Worm (Caenorhabditis elegans) whole organism, L3 larva: ENCODE data around the gene spk-1.

Experiments
- ama-1 ChIP-seq: fragments of 150-350 bp; optimal IDR thresholded peaks from 2 replicates; lab custom pipeline; 2018
- elt-2 ChIP-seq: sonication (generic microtip); optimal IDR thresholded peaks from 2 replicates; lab custom pipeline; 2016; ENCODE audit warnings: missing genetic modification reagents, mild to moderate bottlenecking, missing genetic modification characterization, missing compliant biosample characterization
- elt-3 ChIP-seq, 3 experiments: fragments of 150-350 bp in 1 of 3; sonication (generic microtip) in 2 of 3; optimal IDR thresholded peaks; 2 replicates in 2 of 3; 4 replicates in 1 of 3; lab custom pipeline; 2014 to 2017; ENCODE audit warnings: missing biosample characterization in 3 of 3, missing genetic modification characterization in 3 of 3
- lin-15B ChIP-seq: fragments of 150-350 bp; optimal IDR thresholded peaks from 2 replicates; lab custom pipeline; 2014; ENCODE audit warnings: missing biosample characterization, missing genetic modification characterization
- nfya-1 ChIP-seq: sonication (generic microtip); optimal IDR thresholded peaks from 2 replicates; lab custom pipeline; 2017; ENCODE audit warnings: missing genetic modification characterization, mild to moderate bottlenecking, missing compliant biosample characterization, antibody characterized with exemption, moderate library complexity; ENCODE audit not compliant: insufficient read depth
- nhr-12 ChIP-seq: fragments of 150-350 bp; optimal IDR thresholded peaks from 2 replicates; lab custom pipeline; 2014; ENCODE audit warnings: missing biosample characterization, missing genetic modification characterization
- nhr-237 ChIP-seq: fragments of 150-350 bp; optimal IDR thresholded peaks from 2 replicates; lab custom pipeline; 2014; ENCODE audit warnings: missing biosample characterization, missing genetic modification characterization
- pqm-1 ChIP-seq: fragments of 150-350 bp; optimal IDR thresholded peaks from 2 replicates; lab custom pipeline; 2017; ENCODE audit warnings: missing biosample characterization, missing genetic modification characterization, inconsistent platforms
- snpc-4 ChIP-seq: fragments of 150-350 bp; optimal IDR thresholded peaks from 2 replicates; lab custom pipeline; 2014; ENCODE audit warnings: missing biosample characterization, missing genetic modification characterization
- unc-62 ChIP-seq: fragments of 150-350 bp; sonication (generic microtip); optimal IDR thresholded peaks from 4 replicates; lab custom pipeline; 2014; ENCODE audit warnings: missing biosample characterization, missing genetic modification reagents, missing genetic modification characterization

- no peak for TF ChIP-seq ama-1 (lab: Kevin White, UChicago)
- no peak for TF ChIP-seq snpc-4 (tag; lab: Kevin White, UChicago)
- no peak for TF ChIP-seq elt-3 (tag; optimal IDR thresholded peaks at IDR 0.05; lab: Kevin White, UChicago)
- no peak for TF ChIP-seq nfya-1 (tag; lab: Kevin White, UChicago)
- TF ChIP-seq nhr-12 (tag; lab: Kevin White, UChicago), result no peak
- TF ChIP-seq unc-62 (GFP tag; lab: Kevin White, UChicago), result no peak
- TF ChIP-seq elt-2 (tag; lab: Kevin White, UChicago), result no peak
- TF ChIP-seq pqm-1, result no peak
- no peak for TF ChIP-seq lin-15B (tag; lab: Kevin White, UChicago)
- no peak for TF ChIP-seq nhr-237 (tag; lab: Kevin White, UChicago)
Observed at ce11 chrIII:9461894-9462784, 5.7 kb downstream of the spk-1 start.
